Fruit fly (Drosophila melanogaster) Kc167 (cell line): ENCODE results near the gene CG7694.

Source experiments
- Myc ChIP-seq: fragments of >200 bp; optimal IDR thresholded peaks from 2 replicates; lab custom pipeline; 2017; ENCODE audit warnings: missing external identifiers
- h ChIP-seq: fragments of >200 bp; optimal IDR thresholded peaks from 3 replicates; lab custom pipeline; 2018; ENCODE audit warnings: missing external identifiers
- insv ChIP-seq: fragments of >200 bp; optimal IDR thresholded peaks from 3 replicates; lab custom pipeline; 2018; ENCODE audit warnings: missing external identifiers
- psq ChIP-seq: fragments of >200 bp; optimal IDR thresholded peaks from 2 replicates; lab custom pipeline; 2017; ENCODE audit warnings: missing external identifiers
- ttk ChIP-seq: sonication (Bioruptor generic); optimal IDR thresholded peaks from 2 replicates; lab custom pipeline; 2017; ENCODE audit warnings: missing external identifiers

DNA sequence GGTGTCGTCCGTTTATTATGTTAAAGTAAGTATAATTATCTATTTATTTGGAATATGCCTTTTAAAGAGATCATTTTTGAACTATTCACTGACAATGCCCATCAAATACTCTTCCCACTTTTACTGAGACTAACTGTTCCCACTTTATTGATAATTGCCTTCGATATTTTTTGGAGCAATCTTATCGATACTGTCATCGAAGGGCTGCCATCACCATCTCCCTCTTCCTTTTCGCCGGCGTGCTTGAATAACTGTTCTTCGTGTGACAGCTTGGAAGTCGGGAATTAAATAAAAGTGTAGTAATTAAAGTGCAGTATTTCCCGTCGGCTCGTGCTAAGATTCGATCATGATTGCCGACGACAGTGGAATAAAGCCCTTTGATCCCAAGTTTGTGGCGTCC, 17.9 kb downstream of the CG7694 start, which contains the start of gene qin:
- TF ChIP-seq insv (lab: Kevin White, UChicago), result no peak
- no peak for TF ChIP-seq Myc (lab: Kevin White, UChicago)
- TF ChIP-seq ttk, result no peak
- no peak for TF ChIP-seq psq (lab: Kevin White, UChicago)
- TF ChIP-seq h, result no peak
